In the genomic region with DNA sequence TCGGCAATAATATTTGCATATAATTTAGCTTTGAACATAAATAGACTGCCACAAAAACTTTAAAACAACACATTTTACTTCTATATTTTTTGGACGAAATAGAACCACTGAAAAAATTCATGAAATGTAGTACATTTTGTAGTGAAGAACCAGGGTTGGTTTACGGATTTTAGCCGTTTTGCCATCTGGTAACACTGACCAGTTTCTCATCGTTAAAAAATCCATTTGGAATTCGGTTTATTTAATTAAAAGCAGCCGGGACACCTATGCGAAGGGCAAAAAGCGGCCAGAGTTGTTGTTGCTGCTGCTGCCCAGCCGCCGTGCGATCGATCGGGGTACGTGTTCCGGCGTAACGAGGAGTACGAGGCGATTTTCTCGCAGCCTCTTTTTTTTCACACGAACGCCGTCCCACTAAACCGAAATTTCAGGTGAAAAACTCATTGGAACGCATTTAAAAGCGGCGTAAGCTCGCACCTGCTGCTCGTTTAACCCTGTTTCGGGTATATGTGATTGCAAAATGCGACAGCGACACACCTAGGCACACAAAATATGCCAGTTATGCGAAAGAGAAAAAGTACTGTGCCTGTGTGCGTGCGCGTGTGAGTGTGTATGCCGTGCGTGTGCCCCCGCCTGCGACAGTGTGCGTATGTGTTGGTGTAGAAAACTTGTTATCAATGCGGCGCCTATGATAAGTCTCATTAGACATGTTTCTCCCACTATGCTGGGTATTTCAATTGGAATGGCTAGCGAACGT, we compare ENCODE assay signal across 1 fruit fly cellular context.
A peak's percentile ranks its signal among the peaks of the same experiment; 100 is the strongest.
TF ChIP-seq lines count a peak whose summit lies in the region.

TSS of gene Liprin-alpha (plus strand) at position 154 of the 754 bp plus-strand sequence.

TF ChIP-seq in whole organism, embryonic, 481 proteins besides CTCF, POLR2A, EP300 and RAD21 (continued from another document and continues in another):
- peak; percentile 44; the same call in 1 of the 2 replicates for TF ChIP-seq bbx (GFP tag; IDR thresholded peaks at IDR 0.05; lab: Robert Waterston, UW; ENCODE audit: partially characterized antibody)
- no peak for TF ChIP-seq tin (GFP tag; optimal IDR thresholded peaks at IDR 0.05; lab: Kevin White, UChicago)
- TF ChIP-seq CG10565 (GFP tag; optimal IDR thresholded peaks at IDR 0.05; lab: Kevin White, UChicago) = no peak
- TF ChIP-seq dimm (GFP tag; IDR thresholded peaks at IDR 0.05; lab: Robert Waterston, UW) = no peak
- peak in 1 of 2 experiments; percentile 37 for TF ChIP-seq Pdp1 (GFP tag; optimal IDR thresholded peaks at IDR 0.05; lab: Kevin White, UChicago)
- no peak for TF ChIP-seq Dfd (GFP tag; optimal IDR thresholded peaks at IDR 0.05; lab: Kevin White, UChicago)
- TF ChIP-seq sd (tag; optimal IDR thresholded peaks at IDR 0.05; lab: Kevin White, UChicago) = peak; percentile 99
- no peak for TF ChIP-seq CG1602 (GFP tag; optimal IDR thresholded peaks at IDR 0.05; lab: Kevin White, UChicago)
- peak; percentile 36 for TF ChIP-seq pzg (GFP tag; optimal IDR thresholded peaks at IDR 0.05; lab: Kevin White, UChicago)
- TF ChIP-seq mirr (GFP tag; optimal IDR thresholded peaks at IDR 0.05; lab: Kevin White, UChicago) = no peak
- no peak for TF ChIP-seq pros (GFP tag; optimal IDR thresholded peaks at IDR 0.05; lab: Kevin White, UChicago)
- no peak for TF ChIP-seq Deaf1 (tag; optimal IDR thresholded peaks at IDR 0.05; lab: Kevin White, UChicago)
- no peak for TF ChIP-seq CG3163 (GFP tag; optimal IDR thresholded peaks at IDR 0.05; lab: Kevin White, UChicago)
- TF ChIP-seq CG4424 (GFP tag; optimal IDR thresholded peaks at IDR 0.05; lab: Kevin White, UChicago) = no peak
- peak; percentile 14 to 92 for TF ChIP-seq insv (GFP tag; optimal IDR thresholded peaks at IDR 0.05; lab: Kevin White, UChicago)
- no peak for TF ChIP-seq esg (GFP tag; conservative IDR thresholded peaks at IDR 0.05; lab: Robert Waterston, UW)
- TF ChIP-seq br (optimal IDR thresholded peaks at IDR 0.05; lab: Kevin White, UChicago) = no peak
- no peak for TF ChIP-seq Usf (GFP tag; optimal IDR thresholded peaks at IDR 0.05; lab: Kevin White, UChicago)
- peak; percentile 86 for TF ChIP-seq CG7928 (GFP tag; optimal IDR thresholded peaks at IDR 0.05; lab: Kevin White, UChicago)
- no peak for TF ChIP-seq CG18011 (GFP tag; optimal IDR thresholded peaks at IDR 0.05; lab: Kevin White, UChicago)
- TF ChIP-seq CG9797 (GFP tag; optimal IDR thresholded peaks at IDR 0.05; lab: Kevin White, UChicago) = peak; percentile 51
- 0 out of 2 replicates have a peak, but pooled peaks have one; percentile 5 for TF ChIP-seq CG42726 (GFP tag; IDR thresholded peaks at IDR 0.05; lab: Robert Waterston, UW; ENCODE audit: partially characterized antibody)
- peak; percentile 86 for TF ChIP-seq YL-1 (GFP tag; optimal IDR thresholded peaks at IDR 0.05; lab: Kevin White, UChicago)
- no peak for TF ChIP-seq knrl (GFP tag; IDR thresholded peaks at IDR 0.05; lab: Robert Waterston, UW; ENCODE audit: partially characterized antibody)
- TF ChIP-seq jing (GFP tag; optimal IDR thresholded peaks at IDR 0.05; lab: Kevin White, UChicago) = no peak
- TF ChIP-seq CG14965 (GFP tag; optimal IDR thresholded peaks at IDR 0.05; lab: Kevin White, UChicago; ENCODE audit: borderline replicate concordance) = no peak
- no peak for TF ChIP-seq CG17568 (GFP tag; optimal IDR thresholded peaks at IDR 0.05; lab: Kevin White, UChicago)
- TF ChIP-seq D19A (tag; optimal IDR thresholded peaks at IDR 0.05; lab: Kevin White, UChicago) = no peak
- no peak for TF ChIP-seq H2.0 (GFP tag; IDR thresholded peaks at IDR 0.05; lab: Robert Waterston, UW)
- no peak for TF ChIP-seq gt (GFP tag; IDR thresholded peaks at IDR 0.05; lab: Robert Waterston, UW)
- no peak for TF ChIP-seq al (GFP tag; IDR thresholded peaks at IDR 0.05; lab: Robert Waterston, UW)
- TF ChIP-seq slbo (GFP tag; IDR thresholded peaks at IDR 0.05; lab: Robert Waterston, UW) = no peak
- TF ChIP-seq oc (tag; optimal IDR thresholded peaks at IDR 0.05; lab: Kevin White, UChicago) = no peak
- TF ChIP-seq CG14860 (GFP tag; IDR thresholded peaks at IDR 0.05; lab: Robert Waterston, UW; ENCODE audit: partially characterized antibody) = no peak
- no peak for TF ChIP-seq CG17385 (GFP tag; optimal IDR thresholded peaks at IDR 0.05; lab: Kevin White, UChicago)
- no peak for TF ChIP-seq pfk (GFP tag; optimal IDR thresholded peaks at IDR 0.05; lab: Kevin White, UChicago)
- TF ChIP-seq sens (GFP tag; lab: Kevin White, UChicago) = peak; percentile 43
- TF ChIP-seq CG9876 (GFP tag; optimal IDR thresholded peaks at IDR 0.05; lab: Kevin White, UChicago) = no peak
- no peak for TF ChIP-seq Dad (GFP tag; optimal IDR thresholded peaks at IDR 0.05; lab: Kevin White, UChicago)
- no peak for TF ChIP-seq CG2202 (tag; optimal IDR thresholded peaks at IDR 0.05; lab: Kevin White, UChicago)
- TF ChIP-seq schlank (tag; optimal IDR thresholded peaks at IDR 0.05; lab: Kevin White, UChicago) = no peak
- no peak for TF ChIP-seq ham (GFP tag; IDR thresholded peaks at IDR 0.05; lab: Robert Waterston, UW)
- TF ChIP-seq btn (GFP tag; optimal IDR thresholded peaks at IDR 0.05; lab: Kevin White, UChicago) = no peak
- TF ChIP-seq chif (GFP tag; optimal IDR thresholded peaks at IDR 0.05; lab: Kevin White, UChicago) = no peak
- TF ChIP-seq CG6175 (GFP tag; IDR thresholded peaks at IDR 0.05; lab: Robert Waterston, UW) = peak; percentile 96
- TF ChIP-seq hbn (GFP tag; IDR thresholded peaks at IDR 0.05; lab: Robert Waterston, UW; ENCODE audit: partially characterized antibody) = no peak
- peak; percentile 82 for TF ChIP-seq CG15479 (GFP tag; optimal IDR thresholded peaks at IDR 0.05; lab: Kevin White, UChicago)
- no peak for TF ChIP-seq Poxn (GFP tag; IDR thresholded peaks at IDR 0.05; lab: Robert Waterston, UW)
- 0 out of 2 replicates have a peak, but pooled peaks have one; percentile 37 for TF ChIP-seq Awh (GFP tag; IDR thresholded peaks at IDR 0.05; lab: Robert Waterston, UW)
- no peak for TF ChIP-seq B-H2 (GFP tag; optimal IDR thresholded peaks at IDR 0.05; lab: Kevin White, UChicago)
- peak; percentile 2 for TF ChIP-seq phol (tag; optimal IDR thresholded peaks at IDR 0.05; lab: Kevin White, UChicago)
- TF ChIP-seq CG4404 (GFP tag; IDR thresholded peaks at IDR 0.05; lab: Robert Waterston, UW) = no peak
- TF ChIP-seq sqz (GFP tag; optimal IDR thresholded peaks at IDR 0.05; lab: Kevin White, UChicago) = no peak
- no peak for TF ChIP-seq CG1647 (GFP tag; optimal IDR thresholded peaks at IDR 0.05; lab: Kevin White, UChicago)
- TF ChIP-seq CG7963 (GFP tag; IDR thresholded peaks at IDR 0.05; lab: Robert Waterston, UW; ENCODE audit: partially characterized antibody) = 0 out of 3 replicates have a peak, but pooled peaks have one; percentile 4
- no peak for TF ChIP-seq kah (GFP tag; optimal IDR thresholded peaks at IDR 0.05; lab: Kevin White, UChicago)
- TF ChIP-seq CG18262 (tag; optimal IDR thresholded peaks at IDR 0.05; lab: Kevin White, UChicago) = no peak
- TF ChIP-seq CG17829 (tag; optimal IDR thresholded peaks at IDR 0.05; lab: Kevin White, UChicago) = no peak
- no peak for TF ChIP-seq Chrac-16 (GFP tag; optimal IDR thresholded peaks at IDR 0.05; lab: Kevin White, UChicago)
- no peak for TF ChIP-seq CG12236 (GFP tag; optimal IDR thresholded peaks at IDR 0.05; lab: Kevin White, UChicago)
- TF ChIP-seq maf-S (GFP tag; optimal IDR thresholded peaks at IDR 0.05; lab: Kevin White, UChicago) = no peak
- peak; percentile 25 for TF ChIP-seq CG10543 (GFP tag; optimal IDR thresholded peaks at IDR 0.05; lab: Kevin White, UChicago)
- TF ChIP-seq Oli (tag; optimal IDR thresholded peaks at IDR 0.05; lab: Kevin White, UChicago) = no peak
- TF ChIP-seq NFAT (GFP tag; IDR thresholded peaks at IDR 0.05; lab: Robert Waterston, UW) = no peak
- TF ChIP-seq CG6791 (GFP tag; IDR thresholded peaks at IDR 0.05; lab: Robert Waterston, UW; ENCODE audit: partially characterized antibody) = no peak
- TF ChIP-seq CG33213 (GFP tag; optimal IDR thresholded peaks at IDR 0.05; lab: Kevin White, UChicago) = no peak
- no peak for TF ChIP-seq sna (GFP tag; IDR thresholded peaks at IDR 0.05; lab: Robert Waterston, UW; ENCODE audit: partially characterized antibody)
- TF ChIP-seq tx (GFP tag; optimal IDR thresholded peaks at IDR 0.05; lab: Kevin White, UChicago) = no peak
- TF ChIP-seq pho (GFP tag; optimal IDR thresholded peaks at IDR 0.05; lab: Kevin White, UChicago) = no peak
- no peak for TF ChIP-seq hkb (optimal IDR thresholded peaks at IDR 0.05; lab: Kevin White, UChicago)
- TF ChIP-seq hkb (GFP tag; IDR thresholded peaks at IDR 0.05; lab: Robert Waterston, UW) = no peak
- TF ChIP-seq Ptx1 (GFP tag; IDR thresholded peaks at IDR 0.05; lab: Robert Waterston, UW) = no peak
- no peak for TF ChIP-seq fd102C (GFP tag; optimal IDR thresholded peaks at IDR 0.05; lab: Kevin White, UChicago)
- TF ChIP-seq Stat92E (GFP tag; optimal IDR thresholded peaks at IDR 0.05; lab: Kevin White, UChicago) = peak in 1 of 3 experiments; percentile 73
- no peak for TF ChIP-seq odd (GFP tag; optimal IDR thresholded peaks at IDR 0.05; lab: Kevin White, UChicago)
- TF ChIP-seq CG31224 (GFP tag; IDR thresholded peaks at IDR 0.05; lab: Robert Waterston, UW) = no peak
- no peak for TF ChIP-seq CG2116 (GFP tag; optimal IDR thresholded peaks at IDR 0.05; lab: Kevin White, UChicago)
- TF ChIP-seq tll (GFP tag; optimal IDR thresholded peaks at IDR 0.05; lab: Kevin White, UChicago) = no peak
- no peak for TF ChIP-seq en (GFP tag; optimal IDR thresholded peaks at IDR 0.05; lab: Kevin White, UChicago)
- TF ChIP-seq Sin3A (optimal IDR thresholded peaks at IDR 0.05; lab: Kevin White, UChicago) = peak; percentile 41
- no peak for TF ChIP-seq CG15269 (tag; optimal IDR thresholded peaks at IDR 0.05; lab: Kevin White, UChicago)
- TF ChIP-seq bigmax (GFP tag; optimal IDR thresholded peaks at IDR 0.05; lab: Kevin White, UChicago) = no peak
- no peak for TF ChIP-seq CG32772 (GFP tag; IDR thresholded peaks at IDR 0.05; lab: Robert Waterston, UW)
- TF ChIP-seq gcm2 (GFP tag; optimal IDR thresholded peaks at IDR 0.05; lab: Kevin White, UChicago) = no peak
- no peak for TF ChIP-seq NC2β (GFP tag; optimal IDR thresholded peaks at IDR 0.05; lab: Kevin White, UChicago)
- TF ChIP-seq Bgb (GFP tag; IDR thresholded peaks at IDR 0.05; lab: Robert Waterston, UW; ENCODE audit: partially characterized antibody) = no peak; the same call in 1 of the 2 replicates
- TF ChIP-seq gfzf (GFP tag; optimal IDR thresholded peaks at IDR 0.05; lab: Kevin White, UChicago) = peak; percentile 79
- no peak for TF ChIP-seq Dip3 (GFP tag; optimal IDR thresholded peaks at IDR 0.05; lab: Kevin White, UChicago)
- TF ChIP-seq CG4328 (GFP tag; optimal IDR thresholded peaks at IDR 0.05; lab: Kevin White, UChicago) = no peak
- no peak for TF ChIP-seq ATbp (GFP tag; optimal IDR thresholded peaks at IDR 0.05; lab: Kevin White, UChicago)
- no peak for TF ChIP-seq Ada2b (GFP tag; IDR thresholded peaks at IDR 0.05; lab: Robert Waterston, UW)
- TF ChIP-seq slou (GFP tag; optimal IDR thresholded peaks at IDR 0.05; lab: Kevin White, UChicago) = no peak
- no peak for TF ChIP-seq emc (GFP tag; optimal IDR thresholded peaks at IDR 0.05; lab: Kevin White, UChicago)
- TF ChIP-seq Hsf (GFP tag; optimal IDR thresholded peaks at IDR 0.05; lab: Kevin White, UChicago) = no peak
- no peak for TF ChIP-seq CG11093 (GFP tag; IDR thresholded peaks at IDR 0.05; lab: Robert Waterston, UW)
- TF ChIP-seq HHEX (GFP tag; optimal IDR thresholded peaks at IDR 0.05; lab: Kevin White, UChicago) = no peak
- TF ChIP-seq Adf1 (GFP tag; IDR thresholded peaks at IDR 0.05; lab: Robert Waterston, UW) = no peak
- no peak for TF ChIP-seq CG3281 (GFP tag; optimal IDR thresholded peaks at IDR 0.05; lab: Kevin White, UChicago)
- no peak for TF ChIP-seq unc-4 (GFP tag; IDR thresholded peaks at IDR 0.05; lab: Robert Waterston, UW; ENCODE audit: partially characterized antibody)
- no peak for TF ChIP-seq sug (tag; optimal IDR thresholded peaks at IDR 0.05; lab: Kevin White, UChicago)
- no peak for TF ChIP-seq NK7.1 (GFP tag; optimal IDR thresholded peaks at IDR 0.05; lab: Kevin White, UChicago)
- TF ChIP-seq ara (GFP tag; IDR thresholded peaks at IDR 0.05; lab: Robert Waterston, UW) = no peak
- no peak for TF ChIP-seq Vsx1 (GFP tag; optimal IDR thresholded peaks at IDR 0.05; lab: Kevin White, UChicago)
- TF ChIP-seq sr (GFP tag; IDR thresholded peaks at IDR 0.05; lab: Robert Waterston, UW) = no peak
- TF ChIP-seq h (optimal IDR thresholded peaks at IDR 0.05; lab: Kevin White, UChicago) = no peak
- no peak for TF ChIP-seq stwl (tag; optimal IDR thresholded peaks at IDR 0.05; lab: Kevin White, UChicago)
- TF ChIP-seq CG18476 (GFP tag; optimal IDR thresholded peaks at IDR 0.05; lab: Kevin White, UChicago) = no peak
- TF ChIP-seq CG17361 (GFP tag; IDR thresholded peaks at IDR 0.05; lab: Robert Waterston, UW) = no peak
- TF ChIP-seq BtbVII (GFP tag; optimal IDR thresholded peaks at IDR 0.05; lab: Kevin White, UChicago) = no peak
- TF ChIP-seq fru (optimal IDR thresholded peaks at IDR 0.05; lab: Kevin White, UChicago) = no peak
- no peak for TF ChIP-seq nerfin-1 (tag; optimal IDR thresholded peaks at IDR 0.05; lab: Kevin White, UChicago)
- no peak for TF ChIP-seq Hand (GFP tag; optimal IDR thresholded peaks at IDR 0.05; lab: Kevin White, UChicago)
- TF ChIP-seq CG10267 (tag; optimal IDR thresholded peaks at IDR 0.05; lab: Kevin White, UChicago) = no peak
- no peak for TF ChIP-seq Atf6 (GFP tag; IDR thresholded peaks at IDR 0.05; lab: Robert Waterston, UW)
- no peak for TF ChIP-seq bowl (GFP tag; IDR thresholded peaks at IDR 0.05; lab: Robert Waterston, UW)
- no peak for TF ChIP-seq Ets65A (GFP tag; lab: Kevin White, UChicago)
- peak; percentile 29; the same call in 1 of the 3 replicates for TF ChIP-seq Opbp (GFP tag; IDR thresholded peaks at IDR 0.05; lab: Robert Waterston, UW; ENCODE audit: partially characterized antibody)
- TF ChIP-seq CG1529 (GFP tag; optimal IDR thresholded peaks at IDR 0.05; lab: Kevin White, UChicago) = peak; percentile 87
- no peak for TF ChIP-seq Hr51 (GFP tag; optimal IDR thresholded peaks at IDR 0.05; lab: Kevin White, UChicago)
- TF ChIP-seq CG10979 (tag; optimal IDR thresholded peaks at IDR 0.05; lab: Kevin White, UChicago) = peak; percentile 20
- no peak for TF ChIP-seq eyg (GFP tag; optimal IDR thresholded peaks at IDR 0.05; lab: Kevin White, UChicago)
- no peak for TF ChIP-seq Lpt (GFP tag; optimal IDR thresholded peaks at IDR 0.05; lab: Kevin White, UChicago)
- no peak for TF ChIP-seq Meics (GFP tag; optimal IDR thresholded peaks at IDR 0.05; lab: Kevin White, UChicago)
- no peak for TF ChIP-seq Gug (GFP tag; IDR thresholded peaks at IDR 0.05; lab: Robert Waterston, UW)
- no peak for TF ChIP-seq dati (GFP tag; IDR thresholded peaks at IDR 0.05; lab: Robert Waterston, UW)
- peak; percentile 72; the same call in 2 of the 3 replicates for TF ChIP-seq CG34422 (GFP tag; IDR thresholded peaks at IDR 0.05; lab: Robert Waterston, UW)
- no peak for TF ChIP-seq CG1233 (GFP tag; optimal IDR thresholded peaks at IDR 0.05; lab: Kevin White, UChicago)
